Fruit fly (Drosophila melanogaster) whole organism, embryonic: Measurements from ENCODE around the gene CG15498.

Experiments
- Ada2b ChIP-seq: fragments of 200-800 bp; sonication (Bioruptor generic); IDR thresholded peaks from 2 replicates; pipeline ENCODE4 v1.3.6; 2022; ENCODE audit warnings: missing biosample characterization, missing genetic modification characterization
- BEAF-32 ChIP-seq: fragments of 200-800 bp; sonication (Bioruptor generic); optimal IDR thresholded peaks from 3 replicates; lab custom pipeline; 2017; ENCODE audit warnings: missing biosample characterization, missing genetic modification characterization, mild to moderate bottlenecking, moderate library complexity, missing genetic modification reagents
- CG10654 ChIP-seq: fragments of 200-800 bp; sonication (Bioruptor generic); optimal IDR thresholded peaks from 2 replicates; lab custom pipeline; 2016; ENCODE audit warnings: missing biosample characterization, missing genetic modification characterization
- CG10979 ChIP-seq: fragments of 200-800 bp; sonication (Bioruptor generic); optimal IDR thresholded peaks from 2 replicates; lab custom pipeline; 2018; ENCODE audit warnings: missing biosample characterization, mild to moderate bottlenecking, missing genetic modification characterization, moderate library complexity
- CG11504 ChIP-seq: fragments of 200-800 bp; sonication (Bioruptor generic); optimal IDR thresholded peaks from 3 replicates; lab custom pipeline; 2019; ENCODE audit warnings: missing biosample characterization, mild to moderate bottlenecking, missing genetic modification characterization, moderate library complexity
- CG1233 ChIP-seq: fragments of 200-800 bp; sonication (Bioruptor generic); optimal IDR thresholded peaks from 4 replicates; lab custom pipeline; 2018; ENCODE audit warnings: missing biosample characterization, mild to moderate bottlenecking, missing genetic modification characterization
- CG12391 ChIP-seq: fragments of 200-800 bp; sonication (Bioruptor generic); optimal IDR thresholded peaks from 3 replicates; lab custom pipeline; 2018; ENCODE audit warnings: missing biosample characterization, mild to moderate bottlenecking, missing genetic modification characterization, moderate library complexity
- CG13287 ChIP-seq: fragments of 200-800 bp; sonication (Bioruptor generic); IDR thresholded peaks from 2 replicates; pipeline ENCODE4 v1.3.6; 2022; ENCODE audit warnings: missing biosample characterization, missing genetic modification characterization; ENCODE audit not compliant: partially characterized antibody
- CG14710 ChIP-seq: fragments of 200-800 bp; sonication (Bioruptor generic); optimal IDR thresholded peaks from 3 replicates; lab custom pipeline; 2019; ENCODE audit warnings: missing biosample characterization, mild to moderate bottlenecking, missing genetic modification characterization, moderate library complexity
- CG15601 ChIP-seq: fragments of 200-800 bp; sonication (Bioruptor generic); optimal IDR thresholded peaks from 3 replicates; lab custom pipeline; 2019; ENCODE audit warnings: missing biosample characterization, mild to moderate bottlenecking, missing genetic modification characterization, moderate library complexity
- CG2712 ChIP-seq: fragments of 200-800 bp; optimal IDR thresholded peaks from 3 replicates; lab custom pipeline; 2019; ENCODE audit warnings: missing biosample characterization, mild to moderate bottlenecking, missing genetic modification characterization, moderate library complexity
- CG3407 ChIP-seq: fragments of 200-800 bp; sonication (Bioruptor generic); optimal IDR thresholded peaks from 2 replicates; lab custom pipeline; 2018; ENCODE audit warnings: missing biosample characterization, mild to moderate bottlenecking, missing genetic modification characterization
- CG3847 ChIP-seq: fragments of 200-800 bp; sonication (Bioruptor generic); IDR thresholded peaks from 2 replicates; pipeline ENCODE4 v1.3.6; 2022; ENCODE audit warnings: missing biosample characterization, missing genetic modification characterization
- CG6689 ChIP-seq: fragments of 200-800 bp; sonication (Bioruptor generic); IDR thresholded peaks from 2 replicates; pipeline ENCODE4 v1.3.6; 2022; ENCODE audit warnings: missing biosample characterization, missing genetic modification characterization
- CG7556 ChIP-seq: fragments of 200-800 bp; sonication (Bioruptor generic); optimal IDR thresholded peaks from 2 replicates; lab custom pipeline; 2017; ENCODE audit warnings: missing biosample characterization, mild to moderate bottlenecking, missing genetic modification characterization
- CG7928 ChIP-seq: fragments of 200-800 bp; sonication (Bioruptor generic); optimal IDR thresholded peaks from 2 replicates; lab custom pipeline; 2017; ENCODE audit warnings: missing biosample characterization, mild to moderate bottlenecking, missing genetic modification characterization
- CG8089 ChIP-seq: fragments of 200-800 bp; sonication (Bioruptor generic); optimal IDR thresholded peaks from 3 replicates; lab custom pipeline; 2016; ENCODE audit warnings: missing biosample characterization, missing genetic modification characterization
- CG8388 ChIP-seq: fragments of 200-800 bp; sonication (Bioruptor generic); optimal IDR thresholded peaks from 2 replicates; lab custom pipeline; 2019; ENCODE audit warnings: missing biosample characterization, mild to moderate bottlenecking, missing genetic modification characterization, moderate library complexity
- CG9932 ChIP-seq: fragments of 200-800 bp; sonication (Bioruptor generic); IDR thresholded peaks from 2 replicates; pipeline ENCODE4 v1.3.6; 2022; ENCODE audit warnings: missing biosample characterization, missing genetic modification characterization
- D19A ChIP-seq: fragments of 200-800 bp; optimal IDR thresholded peaks from 3 replicates; lab custom pipeline; 2019; ENCODE audit warnings: missing biosample characterization, mild to moderate bottlenecking, missing genetic modification characterization, moderate library complexity
- Dfd ChIP-seq, 2 experiments: fragments of >200 bp; optimal IDR thresholded peaks; 2 replicates each; lab custom pipeline; 2017; ENCODE audit warnings: missing biosample characterization in 2 of 2, missing genetic modification characterization in 2 of 2
- GATAe ChIP-seq: fragments of 200-800 bp; sonication (Bioruptor generic); conservative IDR thresholded peaks from 2 replicates; pipeline ENCODE4 v1.3.6; 2022; ENCODE audit warnings: missing biosample characterization, missing genetic modification characterization
- Meics ChIP-seq: fragments of 200-800 bp; sonication (Bioruptor generic); optimal IDR thresholded peaks from 2 replicates; lab custom pipeline; 2017; ENCODE audit warnings: missing biosample characterization, mild to moderate bottlenecking, missing genetic modification characterization
- Nf-YA ChIP-seq: fragments of 200-800 bp; sonication (Bioruptor generic); IDR thresholded peaks from 2 replicates; pipeline ENCODE4 v1.3.6; 2022; ENCODE audit warnings: missing biosample characterization, missing genetic modification characterization
- Nf-YC ChIP-seq: fragments of 200-800 bp; optimal IDR thresholded peaks from 3 replicates; lab custom pipeline; 2019; ENCODE audit warnings: missing biosample characterization, mild to moderate bottlenecking, missing genetic modification characterization, moderate library complexity
- NfI ChIP-seq: fragments of 200-800 bp; sonication (Bioruptor generic); optimal IDR thresholded peaks from 3 replicates; lab custom pipeline; 2018; ENCODE audit warnings: missing biosample characterization, mild to moderate bottlenecking, missing genetic modification characterization, moderate library complexity
- Sox102F ChIP-seq: fragments of 200-800 bp; sonication (Bioruptor generic); optimal IDR thresholded peaks from 2 replicates; lab custom pipeline; 2018; ENCODE audit warnings: missing biosample characterization, mild to moderate bottlenecking, missing genetic modification characterization, moderate library complexity
- Ssrp ChIP-seq: fragments of 200-800 bp; sonication (Bioruptor generic); optimal IDR thresholded peaks from 2 replicates; lab custom pipeline; 2018; ENCODE audit warnings: missing biosample characterization, mild to moderate bottlenecking, missing genetic modification characterization, moderate library complexity
- abd-A ChIP-seq: fragments of 200-800 bp; sonication (Bioruptor generic); optimal IDR thresholded peaks from 3 replicates; lab custom pipeline; 2019; ENCODE audit warnings: missing biosample characterization, mild to moderate bottlenecking, missing genetic modification characterization, moderate library complexity
- al ChIP-seq: fragments of 200-800 bp; sonication (Bioruptor generic); IDR thresholded peaks from 2 replicates; pipeline ENCODE4 v1.3.6; 2022; ENCODE audit warnings: missing biosample characterization, missing genetic modification characterization
- ara ChIP-seq: fragments of 200-800 bp; sonication (Bioruptor generic); IDR thresholded peaks from 2 replicates; pipeline ENCODE4 v1.3.6; 2022; ENCODE audit warnings: missing biosample characterization, missing genetic modification characterization
- ato ChIP-seq: fragments of 200-800 bp; sonication (Bioruptor generic); IDR thresholded peaks from 2 replicates; pipeline ENCODE4 v1.3.6; 2022; ENCODE audit warnings: missing biosample characterization, missing genetic modification characterization; ENCODE audit not compliant: partially characterized antibody
- chif ChIP-seq, 2 experiments: fragments of 200-800 bp; sonication (Bioruptor generic); optimal IDR thresholded peaks; 3 replicates each; lab custom pipeline; 2016; ENCODE audit warnings: missing biosample characterization in 2 of 2, missing genetic modification characterization in 2 of 2
- emc ChIP-seq: fragments of 200-800 bp; sonication (Bioruptor generic); optimal IDR thresholded peaks from 2 replicates; lab custom pipeline; 2016; ENCODE audit warnings: missing biosample characterization, missing genetic modification characterization
- ewg ChIP-seq: fragments of 200-800 bp; sonication (Bioruptor generic); optimal IDR thresholded peaks from 3 replicates; lab custom pipeline; 2017; ENCODE audit warnings: mild to moderate bottlenecking, missing biosample characterization, missing genetic modification reagents, missing genetic modification characterization
- fd102C ChIP-seq: fragments of 200-800 bp; sonication (Bioruptor generic); optimal IDR thresholded peaks from 2 replicates; lab custom pipeline; 2018; ENCODE audit warnings: missing biosample characterization, mild to moderate bottlenecking, missing genetic modification characterization, moderate library complexity
- gcm ChIP-seq: fragments of 200-800 bp; sonication (Bioruptor generic); optimal IDR thresholded peaks from 2 replicates; lab custom pipeline; 2019; ENCODE audit warnings: missing biosample characterization, mild to moderate bottlenecking, missing genetic modification characterization, moderate library complexity
- ham ChIP-seq: fragments of 200-800 bp; sonication (Bioruptor generic); IDR thresholded peaks from 2 replicates; pipeline ENCODE4 v1.3.6; 2022; ENCODE audit warnings: missing biosample characterization, missing genetic modification characterization
- kni ChIP-seq: fragments of 200-800 bp; sonication (Bioruptor generic); optimal IDR thresholded peaks from 3 replicates; lab custom pipeline; 2017; ENCODE audit warnings: mild to moderate bottlenecking, missing biosample characterization, missing genetic modification reagents, missing genetic modification characterization
- luna ChIP-seq: fragments of 200-800 bp; sonication (Bioruptor generic); optimal IDR thresholded peaks from 2 replicates; lab custom pipeline; 2016; ENCODE audit warnings: missing biosample characterization, missing genetic modification characterization
- odd ChIP-seq: fragments of 200-800 bp; sonication (Bioruptor generic); optimal IDR thresholded peaks from 2 replicates; lab custom pipeline; 2017; ENCODE audit warnings: missing biosample characterization, mild to moderate bottlenecking, missing genetic modification characterization
- rib ChIP-seq: fragments of 200-800 bp; sonication (Bioruptor generic); IDR thresholded peaks from 2 replicates; pipeline ENCODE4 v1.3.6; 2022; ENCODE audit warnings: missing biosample characterization, missing genetic modification characterization
- row ChIP-seq: fragments of 200-800 bp; sonication (Bioruptor generic); IDR thresholded peaks from 3 replicates; pipeline ENCODE4 v1.3.6; 2022; ENCODE audit warnings: missing biosample characterization, missing genetic modification characterization
- sr ChIP-seq: fragments of 200-800 bp; sonication (Bioruptor generic); IDR thresholded peaks from 3 replicates; pipeline ENCODE4 v1.3.6; 2022; ENCODE audit warnings: missing biosample characterization, missing genetic modification characterization
- twi ChIP-seq: fragments of 200-800 bp; optimal IDR thresholded peaks from 2 replicates; lab custom pipeline; 2019; ENCODE audit warnings: missing biosample characterization, mild to moderate bottlenecking, missing genetic modification characterization, moderate library complexity
- z ChIP-seq: fragments of 200-800 bp; sonication (Bioruptor generic); IDR thresholded peaks from 3 replicates; pipeline ENCODE4 v1.3.6; 2022; ENCODE audit warnings: missing biosample characterization, missing genetic modification characterization

The CG15498 gene

dm6 chr3R:21566784-21567183 is 2.2 kb downstream of the CG15498 start (continued):
- TF ChIP-seq CG6689 (GFP tag; lab: Robert Waterston, UW) (0 out of 2 replicates have a peak, but pooled peaks have one; percentile 22), chif (GFP tag; optimal IDR thresholded peaks at IDR 0.05; lab: Kevin White, UChicago) (peak in 1 of 2 experiments; percentile 11), ara (peak; percentile 45; the same call in 1 of the 2 replicates), D19A (tag; lab: Kevin White, UChicago) (peak; percentile 13), CG15601 (tag; lab: Kevin White, UChicago) (no peak), CG2712 (tag; lab: Kevin White, UChicago) (peak; percentile 55), CG10979 (peak; percentile 58), odd (GFP tag; lab: Kevin White, UChicago) (no peak), CG8089 (GFP tag; lab: Kevin White, UChicago) (no peak), CG8388 (GFP tag; lab: Kevin White, UChicago) (peak; percentile 12), NfI (GFP tag; lab: Kevin White, UChicago) (no peak), CG11504 (peak; percentile 24), gcm (GFP tag; lab: Kevin White, UChicago) (no peak), Ssrp (tag; lab: Kevin White, UChicago) (peak; percentile 18), CG14710 (peak; percentile 19)

- TF ChIP-seq twi (peak; percentile 78), CG3847 (GFP tag; lab: Robert Waterston, UW) (no peak), Sox102F (GFP tag; lab: Kevin White, UChicago) (no peak), z (GFP tag; lab: Robert Waterston, UW) (peak; percentile 62; the same call in 2 of the 3 replicates), rib (GFP tag; lab: Robert Waterston, UW) (no peak)
Measured at dm6 chr3R:21566367-21566766, 2.6 kb downstream of the CG15498 start.

dm6 chr3R:21563306-21563705 is 5.6 kb downstream of the CG15498 start:
- TF ChIP-seq sr (GFP tag; lab: Robert Waterston, UW), result peak; percentile 52; the same call in 1 of the 3 replicates
- TF ChIP-seq luna (GFP tag; lab: Kevin White, UChicago), result no peak
- TF ChIP-seq ewg (GFP tag; lab: Kevin White, UChicago), result peak; percentile 31
- no peak for TF ChIP-seq CG12391
- TF ChIP-seq row (GFP tag; lab: Robert Waterston, UW), result no peak
- TF ChIP-seq al (GFP tag; lab: Robert Waterston, UW), result 0 out of 2 replicates have a peak, but pooled peaks have one; percentile 13
- TF ChIP-seq Nf-YC (tag; lab: Kevin White, UChicago), result peak; percentile 74

- TF ChIP-seq ham (no peak), CG7928 (GFP tag; lab: Kevin White, UChicago) (no peak), Nf-YA (GFP tag; lab: Robert Waterston, UW) (peak; percentile 21; the same call in 1 of the 2 replicates), CG1233 (GFP tag; lab: Kevin White, UChicago) (peak; percentile 23), CG10979 (peak; percentile 14), GATAe (GFP tag; lab: Robert Waterston, UW) (no peak), CG13287 (GFP tag; lab: Robert Waterston, UW) (peak; percentile 23; the same call in 1 of the 2 replicates), CG7556 (GFP tag; lab: Kevin White, UChicago) (no peak), sr (GFP tag; lab: Robert Waterston, UW) (peak; percentile 52; the same call in 1 of the 3 replicates), Ada2b (GFP tag; lab: Robert Waterston, UW) (no peak), BEAF-32 (GFP tag; lab: Kevin White, UChicago) (no peak), CG12391 (no peak), abd-A (tag; lab: Kevin White, UChicago) (no peak), Meics (GFP tag; lab: Kevin White, UChicago) (no peak), fd102C (GFP tag; lab: Kevin White, UChicago) (peak; percentile 32), Dfd (GFP tag; optimal IDR thresholded peaks at IDR 0.05; lab: Kevin White, UChicago) (no peak), emc (no peak), CG9932 (GFP tag; lab: Robert Waterston, UW) (no peak), CG10654 (GFP tag; lab: Kevin White, UChicago) (no peak), CG3407 (no peak), ato (GFP tag; lab: Robert Waterston, UW) (no peak), kni (GFP tag; lab: Kevin White, UChicago) (no peak)
Measured at dm6 chr3R:21561427-21561872, 7.5 kb downstream of the CG15498 start.
